Worm (Caenorhabditis elegans): ENCODE measurements around the gene sel-13.

Gene sel-13

DNA sequence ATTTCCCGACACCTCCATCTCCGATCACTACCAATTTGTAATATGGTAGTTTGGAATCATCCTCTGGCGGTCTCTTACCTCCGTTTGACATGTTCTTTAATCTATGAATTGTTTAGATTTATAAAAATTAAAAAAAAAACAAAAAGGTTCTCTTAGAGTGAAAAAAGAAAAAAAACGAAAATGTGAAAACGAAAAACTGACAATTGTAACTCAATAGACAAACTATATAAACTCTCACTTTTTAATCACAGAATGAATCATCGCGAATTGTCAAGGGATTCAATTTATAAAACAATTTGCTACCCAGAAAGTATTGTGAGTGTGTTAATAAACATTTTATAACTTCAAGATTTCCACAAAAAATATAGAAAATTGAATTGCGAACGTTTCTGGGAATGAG is 40.0 kb upstream of the sel-13 start, which contains the start of gene ras-2:
ras-2 (minus strand) TSS at position 101 of the 400 bp plus-strand sequence.
- TF ChIP-seq nhr-67 (tag; optimal IDR thresholded peaks at IDR 0.05) (no peak), ceh-9 (tag; optimal IDR thresholded peaks at IDR 0.05) (no peak), nhr-25 (tag; optimal IDR thresholded peaks at IDR 0.05) (no peak), tbx-2 (tag; optimal IDR thresholded peaks at IDR 0.05) (no peak), nhr-23 (tag; optimal IDR thresholded peaks at IDR 0.05) (no peak), lin-15B (tag; optimal IDR thresholded peaks at IDR 0.05) (no peak), mml-1 (tag; optimal IDR thresholded peaks at IDR 0.05) (no peak), lin-39 (tag; optimal IDR thresholded peaks at IDR 0.05) (no peak), aly-2 (tag; optimal IDR thresholded peaks at IDR 0.05) (no peak), mdl-1 (tag; optimal IDR thresholded peaks at IDR 0.05) (no peak), nhr-12 (tag; optimal IDR thresholded peaks at IDR 0.05) (no peak), R02D3.7 (tag; optimal IDR thresholded peaks at IDR 0.05) (no peak), ceh-82 (tag; optimal IDR thresholded peaks at IDR 0.05) (no peak), elt-3 (tag; optimal IDR thresholded peaks at IDR 0.05) (no peak), nhr-76 (tag; optimal IDR thresholded peaks at IDR 0.05) (no peak), nhr-11 (tag; optimal IDR thresholded peaks at IDR 0.05) (no peak), elt-2 (tag; optimal IDR thresholded peaks at IDR 0.05) (no peak), nhr-28 (tag; optimal IDR thresholded peaks at IDR 0.05) (no peak), nfya-1 (tag; optimal IDR thresholded peaks at IDR 0.05; ENCODE audit: insufficient read depth) (no peak)

DNA sequence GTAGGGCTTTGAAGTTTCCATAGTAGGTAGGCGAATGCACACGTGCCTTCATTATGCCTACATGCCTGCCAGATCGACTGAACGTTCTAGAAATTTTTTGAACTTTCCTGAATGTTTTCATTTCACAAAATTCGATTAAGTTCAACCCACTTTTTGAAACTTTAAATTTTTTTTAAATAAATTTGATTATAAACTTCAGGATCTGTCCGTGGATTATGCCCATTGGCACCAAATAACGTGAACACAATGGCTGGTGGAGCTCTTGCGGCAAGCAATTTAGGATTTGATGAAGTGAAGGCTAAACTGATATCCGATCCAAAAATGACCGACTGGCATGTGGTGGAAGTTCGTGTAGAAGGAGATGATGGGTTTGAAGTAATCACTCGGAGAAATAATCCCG is 35.4 kb upstream of the sel-13 start, which contains the start of gene F17C8.7:
F17C8.7 (plus strand) TSS at position 301 of the 400 bp plus-strand sequence.
- TF ChIP-seq mml-1 (tag; optimal IDR thresholded peaks at IDR 0.05) (no peak), ztf-4 (tag; optimal IDR thresholded peaks at IDR 0.05) (no peak), nhr-12 (tag; optimal IDR thresholded peaks at IDR 0.05) (no peak), nhr-28 (tag; optimal IDR thresholded peaks at IDR 0.05) (no peak)

DNA sequence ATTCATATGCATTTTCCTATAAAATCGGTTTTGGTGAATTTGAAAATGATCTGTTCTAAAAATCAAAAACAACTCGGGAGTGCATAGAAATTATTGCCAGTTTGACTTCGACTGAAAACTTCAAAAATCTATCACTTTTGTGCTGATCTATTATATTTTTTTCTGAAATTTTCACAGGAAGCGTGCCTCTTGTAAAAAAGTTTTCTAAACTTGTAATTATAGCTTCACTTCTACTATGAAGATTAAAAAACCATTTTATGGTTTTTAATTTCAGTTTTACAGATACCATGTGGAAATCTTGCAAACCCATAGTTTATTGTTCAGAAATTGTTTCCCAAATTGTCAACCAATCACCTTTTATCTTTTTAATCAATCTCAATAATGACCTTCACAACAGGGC is 34.0 kb upstream of the sel-13 start, which contains the start of gene F17C8.9:
F17C8.9 (plus strand) TSS at position 301 of the 400 bp plus-strand sequence.
- TF ChIP-seq egl-27 (tag; optimal IDR thresholded peaks at IDR 0.05), result no peak
- TF ChIP-seq mdl-1 (tag; optimal IDR thresholded peaks at IDR 0.05), result no peak
- TF ChIP-seq sea-2 (GFP tag; optimal IDR thresholded peaks at IDR 0.05), result no peak
- TF ChIP-seq ztf-4 (tag; optimal IDR thresholded peaks at IDR 0.05), result no peak

DNA sequence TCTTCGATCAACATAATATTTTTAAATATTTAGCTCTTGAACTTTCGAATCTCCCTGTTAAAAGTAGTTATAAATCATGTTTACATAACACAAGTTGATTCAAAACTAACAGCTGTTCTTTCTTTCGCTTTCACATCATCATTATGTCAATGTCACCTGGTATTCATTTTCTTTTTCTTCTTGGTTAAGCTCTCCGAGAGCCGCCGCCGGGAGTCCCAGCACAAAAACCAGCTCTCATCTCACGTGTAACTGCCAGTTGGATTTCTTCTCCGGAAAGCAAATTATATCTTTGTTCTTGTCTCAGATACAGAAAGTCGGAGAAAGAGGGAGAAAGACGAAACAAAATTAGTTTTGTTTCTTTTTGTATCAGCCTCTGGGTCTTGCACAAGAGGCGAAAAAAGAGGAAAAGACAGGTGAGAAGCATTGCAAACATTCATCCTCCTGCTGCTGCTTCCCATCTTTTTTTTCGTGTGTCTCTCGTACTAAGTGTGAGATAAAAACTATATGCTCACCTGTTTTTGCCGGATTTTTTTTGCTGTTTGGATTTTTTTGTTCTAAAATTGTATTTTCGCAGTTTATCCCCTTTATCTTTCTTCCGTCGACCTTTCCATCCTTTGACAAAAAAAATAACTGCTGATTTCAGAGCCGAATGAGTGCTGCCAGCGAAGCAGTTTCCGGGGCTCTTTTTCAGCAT is 31.4 kb upstream of the sel-13 start, which contains the start of gene F17C8.3:
F17C8.3 (plus strand) TSS at position 644 of the 694 bp plus-strand sequence.
- TF ChIP-seq jun-1 (tag; optimal IDR thresholded peaks at IDR 0.05) (no peak), mdl-1 (tag; optimal IDR thresholded peaks at IDR 0.05) (peak; percentile 10), nfya-1 (tag; optimal IDR thresholded peaks at IDR 0.05; ENCODE audit: insufficient read depth) (peak; percentile 48), R02D3.7 (tag; optimal IDR thresholded peaks at IDR 0.05) (no peak), fkh-10 (GFP tag; optimal IDR thresholded peaks at IDR 0.05) (no peak)

DNA sequence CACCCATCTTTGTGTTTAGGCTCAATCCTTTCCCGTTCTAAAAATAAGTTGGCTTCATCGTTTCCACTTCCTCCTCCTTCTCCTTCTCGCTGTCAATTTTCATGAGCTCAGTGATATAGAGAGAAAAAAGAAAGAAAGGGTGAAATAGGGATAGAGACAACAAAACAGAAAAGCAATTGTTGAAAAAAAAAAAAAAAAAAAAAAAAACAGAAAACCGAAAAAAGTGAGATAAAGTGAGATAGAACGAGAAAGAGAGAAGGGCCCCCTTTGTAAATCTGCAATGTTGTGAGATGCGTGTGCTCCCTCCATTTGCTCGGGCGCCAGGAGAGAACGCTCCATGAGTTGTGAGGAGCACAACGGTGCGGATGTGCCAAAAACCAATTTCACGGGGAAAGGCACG is 23.9 kb upstream of the sel-13 start:
- TF ChIP-seq lin-39 (tag; optimal IDR thresholded peaks at IDR 0.05) (peak; percentile 6), jun-1 (tag; optimal IDR thresholded peaks at IDR 0.05) (no peak), nfya-1 (tag; optimal IDR thresholded peaks at IDR 0.05; ENCODE audit: insufficient read depth) (peak; percentile 50), fkh-10 (GFP tag; optimal IDR thresholded peaks at IDR 0.05) (peak; percentile 24), daf-12 (tag; optimal IDR thresholded peaks at IDR 0.05) (no peak), elt-1 (tag; optimal IDR thresholded peaks at IDR 0.05) (no peak), zag-1 (tag; optimal IDR thresholded peaks at IDR 0.05) (no peak), tbx-2 (tag; optimal IDR thresholded peaks at IDR 0.05) (no peak), egl-27 (tag; optimal IDR thresholded peaks at IDR 0.05) (no peak), skn-1 (tag; optimal IDR thresholded peaks at IDR 0.05) (no peak), elt-3 (tag; optimal IDR thresholded peaks at IDR 0.05) (no peak), nhr-237 (tag; optimal IDR thresholded peaks at IDR 0.05) (no peak), unc-39 (tag; optimal IDR thresholded peaks at IDR 0.05) (no peak), snpc-4 (tag; optimal IDR thresholded peaks at IDR 0.05) (no peak), egl-5 (tag; optimal IDR thresholded peaks at IDR 0.05) (peak; percentile 33)
